Worm (Caenorhabditis elegans): ENCODE data around the gene del-9.

DNA sequence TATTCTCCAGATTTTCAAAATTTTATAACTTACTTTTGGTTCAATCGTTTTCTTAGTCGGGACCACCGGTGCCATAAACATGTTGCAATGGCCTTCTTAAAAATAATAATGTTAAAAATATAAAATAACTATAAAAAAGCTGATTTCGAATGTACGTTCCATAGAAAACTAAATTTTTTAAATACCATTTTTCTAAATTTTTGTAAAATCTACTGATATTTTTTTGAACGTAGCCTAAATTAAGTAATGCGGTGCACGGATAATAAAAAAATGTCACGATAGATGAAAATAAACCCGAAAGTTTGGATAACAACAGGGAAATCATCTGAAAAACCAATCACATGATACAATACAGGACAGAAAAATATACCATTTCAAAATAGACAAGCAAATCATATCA is 43.6 kb downstream of the del-9 start, which contains the start of gene T27A10.5:
- TF ChIP-seq atf-7 (tag; optimal IDR thresholded peaks at IDR 0.05) (no peak), xnd-1 (tag; optimal IDR thresholded peaks at IDR 0.05) (no peak), ztf-22 (GFP tag; optimal IDR thresholded peaks at IDR 0.05) (no peak), lin-35 (GFP tag; optimal IDR thresholded peaks at IDR 0.05) (no peak), ceh-58 (GFP tag; IDR thresholded peaks at IDR 0.05) (no peak), cebp-2 (GFP tag; IDR thresholded peaks at IDR 0.05) (no peak), tlf-1 (GFP tag; optimal IDR thresholded peaks at IDR 0.05) (no peak), snpc-3.4 (tag; optimal IDR thresholded peaks at IDR 0.05) (no peak), Y67H2A.10 (GFP tag; conservative IDR thresholded peaks at IDR 0.05) (no peak), Y53G8AR.9 (GFP tag; conservative IDR thresholded peaks at IDR 0.05) (no peak), unc-62 (GFP tag; optimal IDR thresholded peaks at IDR 0.05) (no peak), nhr-90 (tag; optimal IDR thresholded peaks at IDR 0.05) (no peak), ama-1 (optimal IDR thresholded peaks at IDR 0.05) (no peak), ama-1 (GFP tag; optimal IDR thresholded peaks at IDR 0.05) (no peak)

Data from whole organism, young adult.